Worm (Caenorhabditis elegans) whole organism, L3 larva: ENCODE measurements around the gene cat-4.
A peak's percentile ranks its signal among the peaks of the same experiment; 100 is the strongest.

Experiments
- R02D3.7 ChIP-seq: fragments of 150-350 bp; optimal IDR thresholded peaks from 2 replicates; lab custom pipeline; 2014; ENCODE audit warnings: missing biosample characterization, missing genetic modification characterization
- ZK546.5 ChIP-seq: sonication (generic microtip); optimal IDR thresholded peaks from 2 replicates; lab custom pipeline; 2017; ENCODE audit warnings: missing biosample characterization, missing genetic modification characterization
- aly-2 ChIP-seq: fragments of 150-350 bp; optimal IDR thresholded peaks from 2 replicates; lab custom pipeline; 2014; ENCODE audit warnings: missing biosample characterization, missing genetic modification characterization
- ceh-16 ChIP-seq: sonication (generic microtip); optimal IDR thresholded peaks from 2 replicates; lab custom pipeline; 2017; ENCODE audit warnings: missing biosample characterization, missing genetic modification characterization
- ceh-28 ChIP-seq: fragments of 150-350 bp; optimal IDR thresholded peaks from 2 replicates; lab custom pipeline; 2014; ENCODE audit warnings: missing biosample characterization, missing genetic modification reagents, missing genetic modification characterization
- ceh-82 ChIP-seq: fragments of 150-350 bp; optimal IDR thresholded peaks from 2 replicates; lab custom pipeline; 2014; ENCODE audit warnings: missing biosample characterization, missing genetic modification characterization
- ceh-9 ChIP-seq: sonication (generic microtip); optimal IDR thresholded peaks from 2 replicates; lab custom pipeline; 2018; ENCODE audit warnings: missing biosample characterization, missing genetic modification characterization
- egl-27 ChIP-seq: sonication (generic microtip); optimal IDR thresholded peaks from 4 replicates; lab custom pipeline; 2017; ENCODE audit warnings: missing biosample characterization, missing genetic modification reagents, missing genetic modification characterization
- elt-1 ChIP-seq: fragments of 150-350 bp; optimal IDR thresholded peaks from 2 replicates; lab custom pipeline; 2014; ENCODE audit warnings: missing biosample characterization, missing genetic modification characterization
- elt-2 ChIP-seq: sonication (generic microtip); optimal IDR thresholded peaks from 2 replicates; lab custom pipeline; 2016; ENCODE audit warnings: missing genetic modification reagents, mild to moderate bottlenecking, missing genetic modification characterization, missing compliant biosample characterization
- eor-1 ChIP-seq, 2 experiments: fragments of 150-350 bp; optimal IDR thresholded peaks; 2 replicates each; lab custom pipeline; 2014 to 2018; ENCODE audit warnings: missing biosample characterization in 2 of 2, missing genetic modification characterization in 2 of 2
- fkh-10 ChIP-seq: sonication (generic microtip); optimal IDR thresholded peaks from 2 replicates; lab custom pipeline; 2017; ENCODE audit warnings: missing biosample characterization, missing genetic modification reagents, missing genetic modification characterization
- fkh-2 ChIP-seq: fragments of 150-350 bp; optimal IDR thresholded peaks from 2 replicates; lab custom pipeline; 2014; ENCODE audit warnings: missing biosample characterization, missing genetic modification reagents, missing genetic modification characterization
- fos-1 ChIP-seq: fragments of 150-350 bp; optimal IDR thresholded peaks from 2 replicates; lab custom pipeline; 2014; ENCODE audit warnings: missing biosample characterization, missing genetic modification characterization
- jun-1 ChIP-seq: fragments of 150-350 bp; optimal IDR thresholded peaks from 2 replicates; lab custom pipeline; 2014; ENCODE audit warnings: missing biosample characterization, missing genetic modification reagents, missing genetic modification characterization
- lsy-12 ChIP-seq: sonication (generic microtip); optimal IDR thresholded peaks from 2 replicates; lab custom pipeline; 2016; ENCODE audit warnings: mild to moderate bottlenecking, missing genetic modification characterization, missing compliant biosample characterization
- mdl-1 ChIP-seq: fragments of 150-350 bp; optimal IDR thresholded peaks from 2 replicates; lab custom pipeline; 2014; ENCODE audit warnings: missing biosample characterization, missing genetic modification characterization
- mml-1 ChIP-seq: fragments of 150-350 bp; sonication (generic microtip); optimal IDR thresholded peaks from 3 replicates; lab custom pipeline; 2014; ENCODE audit warnings: missing biosample characterization, missing genetic modification characterization
- nfya-1 ChIP-seq: sonication (generic microtip); optimal IDR thresholded peaks from 2 replicates; lab custom pipeline; 2017; ENCODE audit warnings: missing genetic modification characterization, mild to moderate bottlenecking, missing compliant biosample characterization, antibody characterized with exemption, moderate library complexity; ENCODE audit not compliant: insufficient read depth
- nhr-12 ChIP-seq: fragments of 150-350 bp; optimal IDR thresholded peaks from 2 replicates; lab custom pipeline; 2014; ENCODE audit warnings: missing biosample characterization, missing genetic modification characterization
- nhr-23 ChIP-seq: fragments of 150-350 bp; optimal IDR thresholded peaks from 2 replicates; lab custom pipeline; 2014; ENCODE audit warnings: missing biosample characterization, missing genetic modification reagents, missing genetic modification characterization
- nhr-43 ChIP-seq: sonication (generic microtip); optimal IDR thresholded peaks from 2 replicates; lab custom pipeline; 2016; ENCODE audit warnings: mild to moderate bottlenecking, missing genetic modification characterization, missing compliant biosample characterization; ENCODE audit not compliant: poor library complexity, severe bottlenecking
- nhr-67 ChIP-seq: fragments of 150-350 bp; optimal IDR thresholded peaks from 2 replicates; lab custom pipeline; 2014; ENCODE audit warnings: missing biosample characterization, missing genetic modification characterization
- nhr-77 ChIP-seq: fragments of 150-350 bp; optimal IDR thresholded peaks from 2 replicates; lab custom pipeline; 2014; ENCODE audit warnings: missing biosample characterization, missing genetic modification characterization
- pha-4 ChIP-seq: fragments of 150-350 bp; optimal IDR thresholded peaks from 2 replicates; lab custom pipeline; 2014; ENCODE audit warnings: missing biosample characterization, missing genetic modification reagents, missing genetic modification characterization
- pqm-1 ChIP-seq: fragments of 150-350 bp; optimal IDR thresholded peaks from 2 replicates; lab custom pipeline; 2017; ENCODE audit warnings: missing biosample characterization, missing genetic modification characterization, inconsistent platforms
- snpc-4 ChIP-seq: fragments of 150-350 bp; optimal IDR thresholded peaks from 2 replicates; lab custom pipeline; 2014; ENCODE audit warnings: missing biosample characterization, missing genetic modification characterization
- unc-39 ChIP-seq: sonication (generic microtip); optimal IDR thresholded peaks from 4 replicates; lab custom pipeline; 2017; ENCODE audit warnings: missing biosample characterization, missing genetic modification characterization
- unc-62 ChIP-seq: fragments of 150-350 bp; sonication (generic microtip); optimal IDR thresholded peaks from 4 replicates; lab custom pipeline; 2014; ENCODE audit warnings: missing biosample characterization, missing genetic modification reagents, missing genetic modification characterization
- zag-1 ChIP-seq: fragments of 150-350 bp; optimal IDR thresholded peaks from 2 replicates; lab custom pipeline; 2014; ENCODE audit warnings: missing biosample characterization, missing genetic modification characterization
- ztf-11 ChIP-seq: fragments of 150-350 bp; optimal IDR thresholded peaks from 2 replicates; lab custom pipeline; 2014; ENCODE audit warnings: missing biosample characterization, missing genetic modification characterization
- ztf-4 ChIP-seq: fragments of 150-350 bp; optimal IDR thresholded peaks from 2 replicates; lab custom pipeline; 2014; ENCODE audit warnings: missing biosample characterization, missing genetic modification characterization

Gene cat-4

DNA sequence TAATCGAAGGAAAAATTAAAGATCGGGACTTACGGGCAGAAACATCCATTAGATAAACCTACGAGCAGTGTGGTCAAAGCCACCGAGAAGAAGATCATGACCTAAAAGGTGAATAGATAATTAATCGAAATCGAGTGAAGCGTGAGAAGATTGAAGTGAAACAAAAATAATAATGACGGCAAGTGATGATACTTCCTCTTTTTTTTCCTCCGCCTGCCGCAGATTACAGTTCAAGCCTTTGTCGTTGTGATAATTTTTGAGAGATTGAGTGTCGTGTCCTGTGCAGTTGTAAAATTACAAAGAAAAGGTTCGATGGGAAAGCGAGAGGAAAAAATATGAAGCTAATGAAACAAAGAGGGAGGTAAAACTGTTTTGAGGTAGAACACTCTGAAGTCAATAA, 27.8 kb downstream of the cat-4 start, which contains the start of gene T21C9.9:
Gene T21C9.9, minus strand, starts transcription at position 101 of the 400 bp plus-strand sequence.
- no peak for TF ChIP-seq lsy-12 (tag; lab: Kevin White, UChicago)
- TF ChIP-seq jun-1 (tag; lab: Kevin White, UChicago), result no peak
- TF ChIP-seq nhr-67 (tag; lab: Kevin White, UChicago), result no peak
- TF ChIP-seq pha-4 (tag; lab: Kevin White, UChicago), result no peak
- TF ChIP-seq unc-39, result no peak
- no peak for TF ChIP-seq ceh-9 (tag; lab: Kevin White, UChicago)
- no peak for TF ChIP-seq ceh-82
- TF ChIP-seq nhr-23 (tag; lab: Kevin White, UChicago), result no peak
- TF ChIP-seq elt-1 (tag; lab: Kevin White, UChicago), result no peak
- TF ChIP-seq ztf-4 (tag; lab: Kevin White, UChicago), result no peak
- no peak for TF ChIP-seq ceh-16 (tag; lab: Kevin White, UChicago)

DNA sequence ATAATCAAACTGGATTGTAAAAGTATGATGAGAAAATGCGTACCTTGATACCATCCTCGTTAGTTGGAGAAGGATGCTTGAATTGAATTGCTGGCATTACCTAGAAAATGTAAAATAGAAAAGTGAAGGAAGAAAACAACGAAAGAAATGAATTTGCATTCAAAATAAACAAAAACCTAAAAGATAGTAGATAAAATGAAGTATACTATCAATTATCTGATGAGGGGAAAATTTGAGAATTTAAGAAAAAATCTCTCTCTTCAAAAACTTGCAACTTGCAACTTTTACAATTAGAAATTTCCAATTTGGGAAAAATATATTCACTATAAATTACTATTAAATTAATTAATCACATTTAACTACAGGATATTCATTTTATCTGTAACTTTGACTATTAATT, 30.1 kb downstream of the cat-4 start, which contains the start of gene T21C9.11:
Gene T21C9.11, minus strand, starts transcription at position 101 of the 400 bp plus-strand sequence.
- TF ChIP-seq eor-1 (tag; optimal IDR thresholded peaks at IDR 0.05; lab: Kevin White, UChicago), result no peak

DNA sequence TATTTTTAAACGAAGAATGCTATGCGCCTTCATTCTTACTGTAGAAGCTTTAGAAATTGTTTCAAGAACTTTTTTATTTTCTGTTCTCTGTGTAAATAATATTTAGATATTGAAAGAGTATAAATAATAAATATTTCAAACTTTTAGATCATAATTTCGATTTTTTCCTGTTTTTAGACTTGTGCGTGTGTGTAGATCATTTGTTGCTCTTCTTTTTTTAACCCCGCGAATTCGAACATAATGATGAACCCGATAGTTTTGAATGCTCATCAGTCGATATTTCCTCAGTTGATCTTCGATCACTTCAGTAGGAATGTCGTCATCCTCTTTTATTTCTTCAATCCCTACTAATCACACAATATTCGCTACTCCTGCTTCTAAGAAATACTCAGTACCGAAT, 32.6 kb downstream of the cat-4 start, which contains the start of gene T21C9.13:
Gene T21C9.13, plus strand, starts transcription at position 33 of the 400 bp plus-strand sequence.
- TF ChIP-seq nhr-67 (tag; lab: Kevin White, UChicago) (no peak), ZK546.5 (tag; lab: Kevin White, UChicago) (no peak), mml-1 (tag; lab: Kevin White, UChicago) (no peak)

DNA sequence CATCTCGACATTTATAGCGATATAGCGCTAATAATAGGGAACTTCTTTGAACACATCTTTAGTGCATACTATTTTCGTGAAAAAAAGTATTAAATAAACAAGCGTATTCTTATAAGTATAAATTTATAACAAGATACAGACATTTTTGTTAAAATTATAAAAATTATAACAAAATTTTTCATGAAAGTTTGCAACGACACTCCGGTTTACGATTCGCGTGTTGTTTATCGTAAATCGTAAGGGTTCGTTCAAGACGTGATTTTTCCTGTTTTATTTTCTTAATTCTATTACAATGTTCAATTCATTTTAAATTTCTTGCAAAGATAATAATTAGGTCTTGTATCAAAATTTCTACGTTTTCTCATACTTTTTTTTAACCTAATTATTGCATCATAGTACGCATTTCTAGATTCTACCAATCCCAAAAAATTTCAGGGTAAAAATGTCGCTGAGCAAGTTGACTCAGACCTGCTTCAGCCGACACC, 34.0 kb downstream of the cat-4 start, which contains the start of gene scpl-4:
Gene scpl-4, plus strand, starts transcription at position 435 of the 485 bp plus-strand sequence.
- TF ChIP-seq ceh-82, result no peak
- TF ChIP-seq elt-2 (tag; lab: Kevin White, UChicago), result no peak
- no peak for TF ChIP-seq nhr-23 (tag; lab: Kevin White, UChicago)
- no peak for TF ChIP-seq mdl-1

DNA sequence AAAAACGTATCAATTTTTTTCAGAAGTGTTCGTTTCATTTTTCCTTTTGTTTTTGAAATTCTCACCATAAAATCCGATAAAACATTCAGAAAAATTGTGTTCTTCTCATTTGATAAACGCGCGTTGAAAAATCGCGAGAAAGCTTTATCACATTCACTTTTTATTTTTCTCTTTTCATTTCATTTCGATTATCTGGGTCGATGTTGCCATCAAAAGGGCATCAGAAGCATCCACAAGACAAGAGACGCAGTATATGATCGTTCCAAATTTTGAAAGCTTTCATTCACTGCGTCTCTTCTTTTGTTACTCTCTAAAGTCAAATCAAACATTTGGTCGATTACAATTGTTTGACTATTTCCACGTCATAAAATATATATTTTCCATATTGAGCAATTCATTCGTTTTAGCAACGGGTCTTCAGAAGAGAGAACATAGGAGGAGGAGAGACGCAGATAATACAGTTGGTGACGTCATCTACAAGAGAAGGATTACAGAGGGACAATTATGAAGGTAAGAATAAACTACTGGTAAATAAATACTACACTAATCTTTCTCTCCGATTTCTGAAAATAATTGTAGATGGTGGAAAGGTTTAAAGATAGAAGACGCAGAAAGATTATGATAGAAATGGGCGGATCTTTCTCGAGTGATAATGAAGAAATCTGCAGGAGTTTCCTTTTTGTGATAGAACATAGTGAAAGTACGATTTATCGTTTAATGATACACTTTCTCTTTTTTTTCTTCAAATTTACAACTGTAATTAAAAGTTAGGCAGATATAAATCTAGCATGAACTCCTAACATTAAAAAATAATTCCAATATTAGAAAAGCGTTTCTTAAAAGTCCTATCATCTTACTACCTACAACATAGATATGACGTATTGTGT, 37.6 kb downstream of the cat-4 start, which contains the start of gene H27A22.1:
Gene H27A22.1, plus strand, starts transcription at position 505 of the 887 bp plus-strand sequence.
- no peak for TF ChIP-seq fkh-2 (tag; lab: Kevin White, UChicago)
- no peak for TF ChIP-seq elt-1 (tag; lab: Kevin White, UChicago)
- no peak for TF ChIP-seq zag-1 (tag; lab: Kevin White, UChicago)
- peak; percentile 57 for TF ChIP-seq nhr-23 (tag; lab: Kevin White, UChicago)
- TF ChIP-seq pqm-1, result no peak
- no peak for TF ChIP-seq ceh-9 (tag; lab: Kevin White, UChicago)
- TF ChIP-seq aly-2 (tag; lab: Kevin White, UChicago), result no peak
- TF ChIP-seq ceh-28 (tag; lab: Kevin White, UChicago), result no peak
- TF ChIP-seq fos-1 (tag; lab: Kevin White, UChicago), result no peak
- peak; percentile 35 for TF ChIP-seq pha-4 (tag; lab: Kevin White, UChicago)

DNA sequence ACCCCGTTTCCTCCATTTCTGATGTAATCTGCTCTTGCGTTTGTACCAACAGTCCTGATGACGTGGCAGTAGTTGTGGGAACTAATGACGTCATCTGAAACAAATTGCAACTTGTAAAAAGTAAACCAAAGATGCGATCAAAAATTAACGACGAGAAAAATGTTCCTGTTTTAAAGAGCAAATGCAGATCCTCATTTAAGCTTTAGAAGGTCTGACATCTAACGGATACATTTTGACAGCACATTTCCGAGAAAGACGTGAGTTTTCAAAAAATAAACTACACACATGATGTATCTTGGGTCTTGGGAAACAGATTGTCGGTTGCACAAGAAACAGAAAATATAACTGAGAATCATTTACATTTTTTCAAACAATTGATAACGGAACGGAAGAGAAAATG, 50.8 kb downstream of the cat-4 start, which contains the start of gene H09F14.1:
Gene H09F14.1, minus strand, starts transcription at position 101 of the 400 bp plus-strand sequence.
- TF ChIP-seq zag-1 (tag; lab: Kevin White, UChicago) (no peak), nfya-1 (no peak), ceh-82 (no peak), ZK546.5 (tag; lab: Kevin White, UChicago) (no peak), egl-27 (tag; lab: Kevin White, UChicago) (no peak), unc-39 (no peak), nhr-12 (tag; lab: Kevin White, UChicago) (no peak), unc-62 (GFP tag; lab: Kevin White, UChicago) (no peak), R02D3.7 (tag; lab: Kevin White, UChicago) (no peak), nhr-43 (tag; lab: Kevin White, UChicago) (no peak), elt-1 (tag; lab: Kevin White, UChicago) (no peak), nhr-77 (no peak), snpc-4 (tag; lab: Kevin White, UChicago) (no peak), aly-2 (tag; lab: Kevin White, UChicago) (no peak), elt-2 (tag; lab: Kevin White, UChicago) (no peak), ztf-11 (tag; lab: Kevin White, UChicago) (no peak), mml-1 (tag; lab: Kevin White, UChicago) (no peak), pha-4 (tag; lab: Kevin White, UChicago) (no peak), fkh-10 (no peak), nhr-67 (tag; lab: Kevin White, UChicago) (no peak)
- TF ChIP-seq, all 47 proteins: peak for 0
